Comparison of ENCODE assay signal across 4 worm cellular contexts in the genomic region with DNA sequence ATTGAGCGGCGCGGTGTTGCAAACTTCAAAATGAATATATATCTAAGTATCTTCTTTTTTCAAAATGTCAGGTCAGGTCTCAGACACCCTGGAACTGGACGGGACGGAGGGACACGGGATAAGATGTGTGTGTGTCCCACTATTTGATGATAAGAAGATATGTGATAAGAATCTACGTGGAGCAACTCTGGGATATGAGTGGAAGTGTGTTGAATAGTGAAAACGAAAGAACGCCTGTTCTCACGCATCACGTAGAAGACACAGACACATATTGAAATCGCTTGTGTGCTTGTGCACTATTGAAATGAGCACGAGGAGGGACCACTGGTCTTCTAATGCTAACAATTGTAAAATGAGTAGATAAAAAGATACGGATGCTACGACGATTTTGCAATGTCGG.
TF ChIP-seq lines count a peak whose summit lies in the region.

A gene (minus strand): TSS at position 120 of the 400 bp plus-strand sequence.

TF ChIP-seq in whole organism, L1 larva, 84 proteins besides CTCF, POLR2A, EP300 and RAD21:
- TF ChIP-seq pqm-1 (tag; optimal IDR thresholded peaks at IDR 0.05; lab: Kevin White, UChicago): no peak
- peak; percentile 75 for TF ChIP-seq lin-14 (GFP tag; optimal IDR thresholded peaks at IDR 0.05; lab: Kevin White, UChicago)

TF ChIP-seq in whole organism, L2 larva, 48 proteins besides CTCF, POLR2A, EP300 and RAD21:
- TF ChIP-seq sma-3 (GFP tag; optimal IDR thresholded peaks at IDR 0.05; lab: Kevin White, UChicago) (no peak), nhr-23 (tag; optimal IDR thresholded peaks at IDR 0.05; lab: Kevin White, UChicago) (no peak), gmeb-1 (tag; optimal IDR thresholded peaks at IDR 0.05; lab: Kevin White, UChicago) (no peak), aly-2 (tag; optimal IDR thresholded peaks at IDR 0.05; lab: Kevin White, UChicago) (no peak), sma-9 (GFP tag; optimal IDR thresholded peaks at IDR 0.05; lab: Kevin White, UChicago) (peak; percentile 14), sma-9 (tag; optimal IDR thresholded peaks at IDR 0.05; lab: Kevin White, UChicago) (no peak), nhr-11 (tag; optimal IDR thresholded peaks at IDR 0.05; lab: Kevin White, UChicago) (no peak), snpc-4 (tag; optimal IDR thresholded peaks at IDR 0.05; lab: Kevin White, UChicago) (no peak), lsy-2 (tag; optimal IDR thresholded peaks at IDR 0.05; lab: Kevin White, UChicago) (peak in 1 of 2 experiments; percentile 16), egl-27 (tag; optimal IDR thresholded peaks at IDR 0.05; lab: Kevin White, UChicago) (no peak), nhr-12 (tag; optimal IDR thresholded peaks at IDR 0.05; lab: Kevin White, UChicago) (no peak), F13H6.1 (tag; optimal IDR thresholded peaks at IDR 0.05; lab: Kevin White, UChicago) (peak; percentile 22), Y55F3AM.14 (GFP tag; optimal IDR thresholded peaks at IDR 0.05; lab: Kevin White, UChicago) (no peak), crh-2 (tag; optimal IDR thresholded peaks at IDR 0.05; lab: Kevin White, UChicago) (no peak), C34F6.9 (tag; optimal IDR thresholded peaks at IDR 0.05; lab: Kevin White, UChicago) (peak; percentile 16), nhr-77 (tag; optimal IDR thresholded peaks at IDR 0.05; lab: Kevin White, UChicago) (no peak), unc-39 (tag; optimal IDR thresholded peaks at IDR 0.05; lab: Kevin White, UChicago) (no peak), mab-5 (tag; optimal IDR thresholded peaks at IDR 0.05; lab: Kevin White, UChicago) (no peak), lin-39 (tag; optimal IDR thresholded peaks at IDR 0.05; lab: Kevin White, UChicago) (no peak), blmp-1 (tag; optimal IDR thresholded peaks at IDR 0.05; lab: Kevin White, UChicago; ENCODE audit: insufficient read depth) (no peak), ztf-1 (GFP tag; conservative IDR thresholded peaks at IDR 0.05; lab: Robert Waterston, UW) (no peak), elt-1 (tag; optimal IDR thresholded peaks at IDR 0.05; lab: Kevin White, UChicago) (no peak), dmd-4 (tag; optimal IDR thresholded peaks at IDR 0.05; lab: Kevin White, UChicago) (no peak), nhr-6 (tag; optimal IDR thresholded peaks at IDR 0.05; lab: Kevin White, UChicago) (no peak), nhr-129 (tag; optimal IDR thresholded peaks at IDR 0.05; lab: Kevin White, UChicago) (peak; percentile 24), ZK546.5 (tag; optimal IDR thresholded peaks at IDR 0.05; lab: Kevin White, UChicago) (no peak), skn-1 (tag; optimal IDR thresholded peaks at IDR 0.05; lab: Kevin White, UChicago) (no peak)
TF ChIP-seq in whole organism, L2 larva: peak in this region for 5.

TF ChIP-seq in whole organism, L3 larva, 47 proteins besides CTCF, POLR2A, EP300 and RAD21:
- TF ChIP-seq nhr-23 (tag; optimal IDR thresholded peaks at IDR 0.05; lab: Kevin White, UChicago): no peak
- TF ChIP-seq nhr-12 (tag; optimal IDR thresholded peaks at IDR 0.05; lab: Kevin White, UChicago): no peak
- TF ChIP-seq pha-4 (tag; optimal IDR thresholded peaks at IDR 0.05; lab: Kevin White, UChicago): no peak
- peak; percentile 30 for TF ChIP-seq nfya-1 (tag; optimal IDR thresholded peaks at IDR 0.05; lab: Kevin White, UChicago; ENCODE audit: insufficient read depth)
- TF ChIP-seq mml-1 (tag; optimal IDR thresholded peaks at IDR 0.05; lab: Kevin White, UChicago): no peak
- no peak for TF ChIP-seq eor-1 (tag; optimal IDR thresholded peaks at IDR 0.05; lab: Kevin White, UChicago)

TF ChIP-seq in whole organism, mixed stage, embryonic, 35 proteins besides CTCF, POLR2A, EP300 and RAD21:
- TF ChIP-seq nhr-2 (tag; optimal IDR thresholded peaks at IDR 0.05; lab: Kevin White, UChicago) (no peak), hlh-1 (tag; optimal IDR thresholded peaks at IDR 0.05; lab: Kevin White, UChicago) (peak; percentile 47)
